Worm (Caenorhabditis elegans) whole organism, L4 larva: ENCODE data around the gene lin-2.
A peak's percentile ranks its signal among the peaks of the same experiment; 100 is the strongest.

ENCODE experiments used
- F26F4.8 ChIP-seq: fragments of 200-800 bp; sonication (Bioruptor generic); conservative IDR thresholded peaks from 2 replicates; pipeline ENCODE4 v1.3.6; 2022; ENCODE audit warnings: missing genetic modification characterization, missing compliant biosample characterization
- F49E8.2 ChIP-seq: sonication (generic microtip); optimal IDR thresholded peaks from 2 replicates; lab custom pipeline; 2016; ENCODE audit warnings: missing compliant biosample characterization, mild to moderate bottlenecking, missing genetic modification characterization, borderline replicate concordance
- T20F7.1 ChIP-seq: fragments of 200-800 bp; sonication (Bioruptor generic); optimal IDR thresholded peaks from 2 replicates; lab custom pipeline; 2018; ENCODE audit warnings: mild to moderate bottlenecking, missing genetic modification characterization, missing compliant biosample characterization
- Y5F2A.4 ChIP-seq: fragments of 200-800 bp; sonication (Bioruptor generic); optimal IDR thresholded peaks from 2 replicates; lab custom pipeline; 2018; ENCODE audit warnings: mild to moderate bottlenecking, missing genetic modification characterization, missing compliant biosample characterization
- aly-2 ChIP-seq: sonication (generic microtip); optimal IDR thresholded peaks from 2 replicates; lab custom pipeline; 2018; ENCODE audit warnings: missing biosample characterization, missing genetic modification characterization
- arid-1 ChIP-seq: fragments of 200-800 bp; sonication (Bioruptor generic); conservative IDR thresholded peaks from 2 replicates; pipeline ENCODE4 v1.3.6; 2022; ENCODE audit warnings: missing genetic modification reagents, missing genetic modification characterization, missing compliant biosample characterization
- attf-4 ChIP-seq: sonication (generic microtip); optimal IDR thresholded peaks from 3 replicates; lab custom pipeline; 2017; ENCODE audit warnings: missing biosample characterization, missing genetic modification characterization
- ceh-20 ChIP-seq: fragments of 200-800 bp; sonication (Bioruptor generic); IDR thresholded peaks from 2 replicates; pipeline ENCODE4 v1.3.6; 2022; ENCODE audit warnings: missing genetic modification reagents, missing genetic modification characterization, missing compliant biosample characterization
- ceh-32 ChIP-seq: sonication (generic microtip); optimal IDR thresholded peaks from 2 replicates; lab custom pipeline; 2016; ENCODE audit warnings: mild to moderate bottlenecking, missing genetic modification characterization, missing compliant biosample characterization; ENCODE audit not compliant: poor library complexity
- ceh-44 ChIP-seq: fragments of 200-800 bp; sonication (Bioruptor generic); IDR thresholded peaks from 2 replicates; pipeline ENCODE4 v1.3.6; 2022; ENCODE audit warnings: missing genetic modification reagents, missing genetic modification characterization, missing compliant biosample characterization
- ceh-62 ChIP-seq: sonication (generic microtip); optimal IDR thresholded peaks from 2 replicates; lab custom pipeline; 2017; ENCODE audit warnings: missing biosample characterization, missing genetic modification characterization
- ces-1 ChIP-seq: fragments of 150-350 bp; sonication (generic microtip); optimal IDR thresholded peaks from 4 replicates; lab custom pipeline; 2014; ENCODE audit warnings: missing biosample characterization, missing genetic modification reagents, missing genetic modification characterization
- daf-16 ChIP-seq, 3 experiments: sonication (generic microtip); optimal IDR thresholded peaks; 2 replicates each; lab custom pipeline; 2016 to 2017; ENCODE audit warnings: missing genetic modification characterization in 3 of 3, missing genetic modification reagents in 3 of 3, mild to moderate bottlenecking in 2 of 3, missing compliant biosample characterization in 2 of 3, missing biosample characterization in 1 of 3, moderate library complexity in 1 of 3
- daf-8 ChIP-seq: fragments of 200-800 bp; sonication (Bioruptor generic); IDR thresholded peaks from 2 replicates; pipeline ENCODE4 v1.3.6; 2022; ENCODE audit warnings: missing genetic modification characterization, missing compliant biosample characterization
- dmd-8 ChIP-seq: fragments of 200-800 bp; sonication (Bioruptor generic); IDR thresholded peaks from 2 replicates; pipeline ENCODE4 v1.3.6; 2022; ENCODE audit warnings: missing genetic modification characterization, missing compliant biosample characterization
- dmd-9 ChIP-seq: fragments of 200-800 bp; sonication (Bioruptor generic); IDR thresholded peaks from 2 replicates; pipeline ENCODE4 v1.3.6; 2022; ENCODE audit warnings: missing genetic modification reagents, missing genetic modification characterization, missing compliant biosample characterization
- dpl-1 ChIP-seq: fragments of 150-350 bp; optimal IDR thresholded peaks from 2 replicates; lab custom pipeline; 2014; ENCODE audit warnings: missing biosample characterization, missing genetic modification reagents, missing genetic modification characterization
- fkh-10 ChIP-seq: fragments of 150-350 bp; optimal IDR thresholded peaks from 2 replicates; lab custom pipeline; 2014; ENCODE audit warnings: missing biosample characterization, missing genetic modification reagents, missing genetic modification characterization
- fos-1 ChIP-seq: fragments of 150-350 bp; optimal IDR thresholded peaks from 2 replicates; lab custom pipeline; 2014; ENCODE audit warnings: missing biosample characterization, missing genetic modification characterization
- gei-8 ChIP-seq: fragments of 200-800 bp; sonication (Bioruptor generic); optimal IDR thresholded peaks from 2 replicates; lab custom pipeline; 2018; ENCODE audit warnings: mild to moderate bottlenecking, missing genetic modification characterization, missing compliant biosample characterization
- hmg-1.1 ChIP-seq: fragments of 200-800 bp; sonication (Bioruptor generic); IDR thresholded peaks from 2 replicates; pipeline ENCODE4 v1.3.6; 2022; ENCODE audit warnings: missing genetic modification reagents, missing genetic modification characterization, missing compliant biosample characterization
- lim-7 ChIP-seq: fragments of 200-800 bp; sonication (Bioruptor generic); IDR thresholded peaks from 2 replicates; pipeline ENCODE4 v1.3.6; 2022; ENCODE audit warnings: missing genetic modification characterization, missing compliant biosample characterization
- lin-1 ChIP-seq: fragments of 200-800 bp; sonication (Bioruptor generic); IDR thresholded peaks from 2 replicates; pipeline ENCODE4 v1.3.6; 2022; ENCODE audit warnings: missing genetic modification reagents, missing genetic modification characterization, missing compliant biosample characterization
- lin-13 ChIP-seq: fragments of 150-350 bp; optimal IDR thresholded peaks from 2 replicates; lab custom pipeline; 2014; ENCODE audit warnings: missing biosample characterization, missing genetic modification reagents, missing genetic modification characterization
- lin-15B ChIP-seq: fragments of 150-350 bp; sonication (generic microtip); optimal IDR thresholded peaks from 3 replicates; lab custom pipeline; 2014; ENCODE audit warnings: missing biosample characterization, missing genetic modification characterization
- lin-29 ChIP-seq: fragments of 200-800 bp; sonication (Bioruptor generic); IDR thresholded peaks from 2 replicates; pipeline ENCODE4 v1.3.6; 2022; ENCODE audit warnings: missing genetic modification reagents, missing genetic modification characterization, missing compliant biosample characterization
- lin-38 ChIP-seq: fragments of 200-800 bp; sonication (Bioruptor generic); IDR thresholded peaks from 2 replicates; pipeline ENCODE4 v1.3.6; 2022; ENCODE audit warnings: missing genetic modification reagents, missing genetic modification characterization, missing compliant biosample characterization
- lir-3 ChIP-seq: sonication (generic microtip); optimal IDR thresholded peaks from 2 replicates; lab custom pipeline; 2016; ENCODE audit warnings: mild to moderate bottlenecking, missing genetic modification characterization, missing compliant biosample characterization
- mep-1 ChIP-seq: fragments of 150-350 bp; sonication (generic microtip); optimal IDR thresholded peaks from 3 replicates; lab custom pipeline; 2014; ENCODE audit warnings: missing biosample characterization, missing genetic modification characterization
- mxl-2 ChIP-seq: fragments of 200-800 bp; sonication (Bioruptor generic); conservative IDR thresholded peaks from 2 replicates; pipeline ENCODE4 v1.3.6; 2022; ENCODE audit warnings: missing genetic modification reagents, missing genetic modification characterization, missing compliant biosample characterization
- nhr-10 ChIP-seq: fragments of 150-350 bp; optimal IDR thresholded peaks from 2 replicates; lab custom pipeline; 2014; ENCODE audit warnings: missing biosample characterization, missing genetic modification characterization
- nhr-237 ChIP-seq: sonication (generic microtip); optimal IDR thresholded peaks from 2 replicates; lab custom pipeline; 2017; ENCODE audit warnings: missing biosample characterization, missing genetic modification characterization
- nhr-25 ChIP-seq: sonication (generic microtip); optimal IDR thresholded peaks from 2 replicates; lab custom pipeline; 2017; ENCODE audit warnings: missing genetic modification characterization, mild to moderate bottlenecking, missing compliant biosample characterization, antibody characterized with exemption, moderate library complexity, borderline replicate concordance; ENCODE audit not compliant: insufficient read depth
- nhr-6 ChIP-seq: fragments of 150-350 bp; optimal IDR thresholded peaks from 2 replicates; lab custom pipeline; 2014; ENCODE audit warnings: missing biosample characterization, missing genetic modification characterization
- nhr-77 ChIP-seq: fragments of 150-350 bp; optimal IDR thresholded peaks from 2 replicates; lab custom pipeline; 2014; ENCODE audit warnings: missing biosample characterization, missing genetic modification characterization
- php-3 ChIP-seq: fragments of 200-800 bp; sonication (Bioruptor generic); IDR thresholded peaks from 2 replicates; pipeline ENCODE4 v1.3.6; 2022; ENCODE audit warnings: missing genetic modification reagents, missing genetic modification characterization, missing compliant biosample characterization
- rbr-2 ChIP-seq: sonication (generic microtip); optimal IDR thresholded peaks from 2 replicates; lab custom pipeline; 2016; ENCODE audit warnings: missing genotype, missing genetic modification characterization, missing compliant biosample characterization
- saeg-2 ChIP-seq: fragments of 200-800 bp; sonication (Bioruptor generic); IDR thresholded peaks from 2 replicates; pipeline ENCODE4 v1.3.6; 2022; ENCODE audit warnings: missing genetic modification reagents, missing genetic modification characterization, missing compliant biosample characterization
- set-16 ChIP-seq: fragments of 200-800 bp; sonication (Bioruptor generic); IDR thresholded peaks from 2 replicates; pipeline ENCODE4 v1.3.6; 2022; ENCODE audit warnings: missing genetic modification reagents, missing genetic modification characterization, missing compliant biosample characterization
- skn-1 ChIP-seq: fragments of 150-350 bp; optimal IDR thresholded peaks from 2 replicates; lab custom pipeline; 2014; ENCODE audit warnings: missing biosample characterization, missing genetic modification characterization
- snpc-1.2 ChIP-seq: fragments of 200-800 bp; sonication (Bioruptor generic); IDR thresholded peaks from 2 replicates; pipeline ENCODE4 v1.3.6; 2022; ENCODE audit warnings: missing genetic modification reagents, missing genetic modification characterization, missing compliant biosample characterization
- spr-1 ChIP-seq: sonication (generic microtip); optimal IDR thresholded peaks from 2 replicates; lab custom pipeline; 2016; ENCODE audit warnings: mild to moderate bottlenecking, missing genetic modification characterization, missing compliant biosample characterization
- tag-97 ChIP-seq: fragments of 200-800 bp; sonication (Bioruptor generic); IDR thresholded peaks from 2 replicates; pipeline ENCODE4 v1.3.6; 2022; ENCODE audit warnings: missing genetic modification characterization, missing compliant biosample characterization
- tra-1 ChIP-seq: fragments of 200-800 bp; sonication (Bioruptor generic); IDR thresholded peaks from 2 replicates; pipeline ENCODE4 v1.3.6; 2022; ENCODE audit warnings: missing genetic modification reagents, missing genetic modification characterization, missing compliant biosample characterization
- unc-39 ChIP-seq: sonication (generic microtip); optimal IDR thresholded peaks from 2 replicates; lab custom pipeline; 2017; ENCODE audit warnings: missing biosample characterization, missing genetic modification characterization
- vab-7 ChIP-seq: fragments of 200-800 bp; sonication (Bioruptor generic); IDR thresholded peaks from 2 replicates; pipeline ENCODE4 v1.3.6; 2022; ENCODE audit warnings: missing genetic modification reagents, missing genetic modification characterization, missing compliant biosample characterization
- zag-1 ChIP-seq: fragments of 150-350 bp; optimal IDR thresholded peaks from 2 replicates; lab custom pipeline; 2014; ENCODE audit warnings: missing biosample characterization, missing genetic modification characterization
- zfp-2 ChIP-seq: sonication (generic microtip); optimal IDR thresholded peaks from 2 replicates; lab custom pipeline; 2016; ENCODE audit warnings: mild to moderate bottlenecking, missing genetic modification characterization, missing compliant biosample characterization
- zip-2 ChIP-seq: fragments of 150-350 bp; optimal IDR thresholded peaks from 2 replicates; lab custom pipeline; 2014; ENCODE audit warnings: missing biosample characterization, missing genetic modification characterization
- ztf-11 ChIP-seq: fragments of 150-350 bp; optimal IDR thresholded peaks from 2 replicates; lab custom pipeline; 2014; ENCODE audit warnings: missing biosample characterization, missing genetic modification characterization
- ztf-7 ChIP-seq: fragments of 150-350 bp; optimal IDR thresholded peaks from 2 replicates; lab custom pipeline; 2014; ENCODE audit warnings: missing biosample characterization, missing genetic modification characterization

The lin-2 gene

DNA sequence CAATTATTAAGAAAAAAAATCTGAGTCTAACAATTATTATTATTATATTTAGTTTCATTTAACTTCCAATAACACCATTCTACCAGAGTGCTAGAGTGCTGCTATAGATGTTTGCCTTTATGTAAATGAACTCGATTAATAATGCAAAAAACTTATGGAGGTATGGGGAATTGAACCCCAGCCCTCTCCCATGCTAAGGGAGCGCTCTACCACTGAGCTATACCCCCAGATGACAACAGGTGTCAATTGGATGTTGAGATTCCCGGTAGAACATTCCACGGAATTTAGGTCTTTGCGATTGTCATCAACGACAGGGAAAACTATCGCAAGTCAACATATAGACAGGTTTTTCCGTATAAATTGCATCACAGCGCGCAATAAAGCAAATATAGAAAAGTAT lies 44.2 kb upstream of the lin-2 start (continued):
- TF ChIP-seq tra-1 (GFP tag; lab: Robert Waterston, UW): peak; percentile 67; the same call in 1 of the 2 replicates
- TF ChIP-seq dmd-9: peak; percentile 87
- peak; percentile 94 for TF ChIP-seq dmd-8 (GFP tag; lab: Robert Waterston, UW)
- TF ChIP-seq nhr-77 (tag; lab: Kevin White, UChicago): peak; percentile 19
- TF ChIP-seq lin-1: peak; percentile 69; the same call in 1 of the 2 replicates
- TF ChIP-seq spr-1: peak; percentile 79
- TF ChIP-seq aly-2 (tag; lab: Kevin White, UChicago): peak; percentile 64
- TF ChIP-seq F49E8.2 (tag; lab: Kevin White, UChicago): peak; percentile 71
- TF ChIP-seq daf-16 (GFP tag; optimal IDR thresholded peaks at IDR 0.05; lab: Kevin White, UChicago): peak; percentile 23 to 81
- peak; percentile 73 for TF ChIP-seq daf-16 (tag; optimal IDR thresholded peaks at IDR 0.05; lab: Kevin White, UChicago)
- TF ChIP-seq ces-1 (GFP tag; lab: Kevin White, UChicago): no peak
- TF ChIP-seq lin-15B (tag; lab: Kevin White, UChicago): no peak
- TF ChIP-seq daf-8: no peak
- TF ChIP-seq rbr-2 (tag; lab: Kevin White, UChicago): no peak
- TF ChIP-seq ceh-20 (GFP tag; lab: Robert Waterston, UW): peak; percentile 64; the same call in 1 of the 2 replicates
- peak; percentile 30 for TF ChIP-seq dpl-1 (GFP tag; lab: Kevin White, UChicago)
- TF ChIP-seq ztf-11 (tag; lab: Kevin White, UChicago): no peak
- TF ChIP-seq skn-1 (tag; lab: Kevin White, UChicago): no peak
- no peak; the same call in 1 of the 2 replicates for TF ChIP-seq snpc-1.2 (GFP tag; lab: Robert Waterston, UW)
- no peak for TF ChIP-seq nhr-237 (tag; lab: Kevin White, UChicago)
- no peak for TF ChIP-seq attf-4 (tag; lab: Kevin White, UChicago)
- 0 out of 2 replicates have a peak, but pooled peaks have one; percentile 40 for TF ChIP-seq saeg-2 (GFP tag; lab: Robert Waterston, UW)
- peak; percentile 77 for TF ChIP-seq mep-1
- peak; percentile 74 for TF ChIP-seq ztf-7
- TF ChIP-seq ceh-62 (tag; lab: Kevin White, UChicago): no peak
- TF ChIP-seq nhr-25 (tag; lab: Kevin White, UChicago): peak; percentile 34
- TF ChIP-seq unc-39: no peak
- TF ChIP-seq vab-7 (GFP tag; lab: Robert Waterston, UW): peak; percentile 75
- TF ChIP-seq zip-2: peak; percentile 84
- TF ChIP-seq ceh-32 (tag; lab: Kevin White, UChicago): no peak
- TF ChIP-seq fkh-10: no peak
- peak; percentile 56; the same call in 1 of the 2 replicates for TF ChIP-seq lin-29
- TF ChIP-seq hmg-1.1 (GFP tag; lab: Robert Waterston, UW): peak; percentile 70
- peak; percentile 90 for TF ChIP-seq lim-7
- peak; percentile 86 for TF ChIP-seq F26F4.8 (GFP tag; lab: Robert Waterston, UW)
- peak; percentile 76 for TF ChIP-seq lir-3 (tag; lab: Kevin White, UChicago)
- no peak for TF ChIP-seq zag-1 (tag; lab: Kevin White, UChicago)
- TF ChIP-seq php-3 (GFP tag; lab: Robert Waterston, UW): peak; percentile 58; the same call in 1 of the 2 replicates
- TF ChIP-seq fos-1 (tag; lab: Kevin White, UChicago): no peak
- peak; percentile 75; the same call in 1 of the 2 replicates for TF ChIP-seq ceh-44 (GFP tag; lab: Robert Waterston, UW)
- TF ChIP-seq set-16 (GFP tag; lab: Robert Waterston, UW): no peak
- no peak for TF ChIP-seq mxl-2
- TF ChIP-seq T20F7.1 (GFP tag; lab: Kevin White, UChicago): no peak
- peak; percentile 55 for TF ChIP-seq zfp-2 (tag; lab: Kevin White, UChicago)
- TF ChIP-seq gei-8 (GFP tag; lab: Kevin White, UChicago): peak; percentile 73
- TF ChIP-seq nhr-6: peak; percentile 20
- TF ChIP-seq lin-13: peak; percentile 60
- peak; percentile 76 for TF ChIP-seq lin-38
- TF ChIP-seq arid-1: peak; percentile 78
- no peak for TF ChIP-seq tag-97
- TF ChIP-seq nhr-10 (tag; lab: Kevin White, UChicago): peak; percentile 5
- TF ChIP-seq Y5F2A.4: peak; percentile 68
